Fruit fly (Drosophila melanogaster) Kc167 (cell line): Measurements from ENCODE around the gene Elovl7.

Experiments
- Myc ChIP-seq: fragments of >200 bp; optimal IDR thresholded peaks from 2 replicates; lab custom pipeline; 2017; ENCODE audit warnings: missing external identifiers
- Sin3A ChIP-seq: fragments of >200 bp; optimal IDR thresholded peaks from 2 replicates; lab custom pipeline; 2018; ENCODE audit warnings: missing external identifiers
- h ChIP-seq: fragments of >200 bp; optimal IDR thresholded peaks from 3 replicates; lab custom pipeline; 2018; ENCODE audit warnings: missing external identifiers
- insv ChIP-seq: fragments of >200 bp; optimal IDR thresholded peaks from 3 replicates; lab custom pipeline; 2018; ENCODE audit warnings: missing external identifiers
- psq ChIP-seq: fragments of >200 bp; optimal IDR thresholded peaks from 2 replicates; lab custom pipeline; 2017; ENCODE audit warnings: missing external identifiers
- ttk ChIP-seq: sonication (Bioruptor generic); optimal IDR thresholded peaks from 2 replicates; lab custom pipeline; 2017; ENCODE audit warnings: missing external identifiers

The Elovl7 gene

dm6 chr3R:7964751-7965319, 30.8 kb downstream of the Elovl7 start:
- TF ChIP-seq Myc (lab: Kevin White, UChicago) (no peak), psq (lab: Kevin White, UChicago) (no peak), ttk (lab: Kevin White, UChicago) (no peak), insv (lab: Kevin White, UChicago) (no peak), Sin3A (no peak), h (lab: Kevin White, UChicago) (no peak)

DNA sequence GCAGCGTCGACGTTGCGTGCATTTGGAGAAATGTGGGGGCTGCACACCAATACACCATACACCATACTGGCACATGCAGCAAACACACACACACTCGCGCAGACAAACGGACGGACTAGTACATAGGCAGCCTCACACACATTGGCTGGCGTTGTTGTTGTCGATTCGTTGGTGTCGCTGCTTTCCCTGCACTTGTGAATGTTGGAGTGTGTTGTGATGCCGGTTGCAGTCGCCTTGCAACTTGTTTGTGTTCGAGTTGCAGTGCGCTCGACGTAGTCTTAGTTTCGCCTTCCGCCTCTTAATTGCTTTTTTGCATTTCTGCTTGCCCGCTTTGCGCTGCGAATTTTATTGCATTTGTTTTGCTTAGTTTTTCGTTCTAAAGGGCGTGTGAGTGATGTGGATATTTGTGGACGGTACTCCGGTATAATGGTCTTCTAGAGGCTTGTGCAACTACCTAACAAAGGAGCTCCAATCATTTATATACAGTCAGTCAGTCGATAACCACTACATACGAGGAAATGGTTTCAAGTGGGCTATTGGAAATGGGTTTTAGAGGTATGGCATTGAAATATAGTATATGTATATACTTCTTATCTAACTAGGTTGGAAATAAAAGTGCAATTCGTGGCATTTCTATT, 32.0 kb downstream of the Elovl7 start:
- TF ChIP-seq Myc (lab: Kevin White, UChicago) = no peak
- no peak for TF ChIP-seq insv (lab: Kevin White, UChicago)
- no peak for TF ChIP-seq Sin3A
- no peak for TF ChIP-seq psq (lab: Kevin White, UChicago)

dm6 chr3R:7962778-7963494, 32.7 kb downstream of the Elovl7 start:
- TF ChIP-seq psq (lab: Kevin White, UChicago) (no peak), insv (lab: Kevin White, UChicago) (no peak), Myc (lab: Kevin White, UChicago) (no peak), Sin3A (no peak), ttk (lab: Kevin White, UChicago) (no peak), h (lab: Kevin White, UChicago) (no peak)

DNA sequence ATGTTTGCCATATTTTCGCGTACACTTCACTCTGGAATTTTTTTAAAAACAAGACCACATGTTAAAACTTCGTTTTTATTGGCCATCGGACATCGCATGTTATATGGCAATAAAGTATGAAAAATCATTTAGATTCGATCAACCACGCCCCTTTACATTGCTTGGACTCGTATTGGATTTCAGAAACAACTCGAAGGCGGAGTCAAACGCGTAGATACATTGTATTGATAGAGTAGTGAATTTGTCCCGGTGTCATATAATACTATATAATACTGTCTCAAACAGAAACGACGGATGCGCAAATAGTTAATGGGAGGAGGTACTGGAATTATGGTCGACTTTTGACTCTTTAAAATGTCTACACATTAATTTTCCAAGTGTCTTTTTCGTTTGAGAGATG, 34.3 kb downstream of the Elovl7 start:
- TF ChIP-seq Myc (lab: Kevin White, UChicago) = no peak
- no peak for TF ChIP-seq h (lab: Kevin White, UChicago)
- no peak for TF ChIP-seq Sin3A
- no peak for TF ChIP-seq psq (lab: Kevin White, UChicago)
- TF ChIP-seq ttk (lab: Kevin White, UChicago) = no peak
- no peak for TF ChIP-seq insv (lab: Kevin White, UChicago)

DNA sequence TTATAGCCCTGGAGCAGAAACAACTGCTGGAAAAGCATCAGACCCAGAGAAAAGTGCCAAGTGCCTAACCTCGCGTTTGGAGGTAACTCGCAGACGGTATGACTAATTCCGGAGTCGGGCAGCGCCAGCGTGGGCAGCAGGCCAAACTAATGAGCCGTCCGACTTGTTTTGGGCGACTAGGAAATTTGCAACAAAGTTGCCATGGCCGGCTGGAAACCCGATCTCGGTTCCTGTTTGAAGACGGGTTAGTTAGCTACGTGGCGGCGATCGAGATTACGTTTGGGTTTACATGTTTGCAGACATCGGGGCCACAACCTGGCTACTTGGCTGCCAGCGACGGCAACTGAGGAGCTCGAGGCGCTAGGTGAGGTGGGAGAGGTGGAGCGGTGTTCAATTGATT, 38.6 kb downstream of the Elovl7 start:
- TF ChIP-seq psq (lab: Kevin White, UChicago) (no peak), Sin3A (no peak)

DNA sequence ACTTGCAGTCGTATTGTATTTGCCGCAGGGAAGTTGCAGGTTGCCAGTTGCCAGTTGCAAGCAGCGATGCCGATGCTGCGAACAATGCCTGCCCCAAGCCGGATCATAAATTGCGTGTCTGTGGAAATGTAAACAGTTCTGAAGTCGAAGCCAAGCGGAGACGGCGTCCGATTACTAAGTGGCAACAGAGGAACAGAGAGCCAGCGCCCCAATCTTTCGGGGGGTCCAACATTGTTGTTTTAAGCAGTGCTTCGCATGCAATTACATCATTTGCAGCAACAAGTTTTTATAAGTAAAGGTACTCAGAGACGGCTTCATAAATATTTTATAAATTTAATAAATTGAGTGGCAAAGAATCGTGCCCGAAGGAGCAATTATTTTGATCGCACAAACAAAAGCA, 41.2 kb downstream of the Elovl7 start:
- TF ChIP-seq insv (lab: Kevin White, UChicago) (no peak), Myc (lab: Kevin White, UChicago) (no peak), ttk (lab: Kevin White, UChicago) (no peak), psq (lab: Kevin White, UChicago) (no peak), Sin3A (no peak), h (lab: Kevin White, UChicago) (no peak)

DNA sequence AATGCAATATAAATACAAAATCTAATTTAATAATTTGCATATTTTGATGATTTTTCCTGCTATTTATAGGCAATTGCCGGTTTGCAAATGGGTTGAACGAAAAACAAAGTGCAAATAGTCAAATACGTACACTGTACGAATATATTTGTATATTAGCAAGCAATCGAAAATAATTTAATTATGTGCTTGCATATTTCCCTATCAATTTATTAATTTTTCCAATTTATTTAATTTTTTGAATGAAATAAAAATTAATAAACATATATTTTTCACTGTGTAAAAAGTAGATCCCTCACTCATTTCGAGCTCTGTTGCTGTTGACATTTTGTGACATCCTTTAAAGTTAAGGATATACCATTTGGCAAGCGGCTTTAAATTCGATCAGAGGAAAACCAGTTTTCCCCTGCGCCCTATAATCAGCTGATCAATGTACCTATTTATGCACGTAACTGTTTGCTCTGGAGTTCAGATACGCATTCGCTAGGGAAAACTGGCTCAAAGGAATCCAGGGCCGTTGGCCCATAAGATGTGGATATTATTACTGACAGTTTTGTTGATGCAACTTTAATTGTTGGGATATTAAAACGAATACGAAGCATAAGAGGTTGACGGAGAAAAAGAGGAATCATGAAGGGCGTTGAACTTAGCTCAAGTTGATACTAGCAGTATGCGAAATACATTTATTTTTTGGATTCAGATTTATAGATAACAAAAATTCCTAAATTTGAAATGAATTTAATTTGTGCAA, 42.4 kb downstream of the Elovl7 start:
- no peak for TF ChIP-seq ttk (lab: Kevin White, UChicago)
- TF ChIP-seq h (lab: Kevin White, UChicago) = no peak
- no peak for TF ChIP-seq psq (lab: Kevin White, UChicago)
- TF ChIP-seq insv (lab: Kevin White, UChicago) = no peak
- no peak for TF ChIP-seq Sin3A
- no peak for TF ChIP-seq Myc (lab: Kevin White, UChicago)

- no peak for TF ChIP-seq Myc (lab: Kevin White, UChicago)
- TF ChIP-seq h (lab: Kevin White, UChicago) = no peak
- TF ChIP-seq ttk (lab: Kevin White, UChicago) = no peak
- TF ChIP-seq Sin3A = no peak
- TF ChIP-seq insv (lab: Kevin White, UChicago) = no peak
- TF ChIP-seq psq (lab: Kevin White, UChicago) = no peak
Measured at dm6 chr3R:7950147-7950546, 45.5 kb downstream of the Elovl7 start.

DNA sequence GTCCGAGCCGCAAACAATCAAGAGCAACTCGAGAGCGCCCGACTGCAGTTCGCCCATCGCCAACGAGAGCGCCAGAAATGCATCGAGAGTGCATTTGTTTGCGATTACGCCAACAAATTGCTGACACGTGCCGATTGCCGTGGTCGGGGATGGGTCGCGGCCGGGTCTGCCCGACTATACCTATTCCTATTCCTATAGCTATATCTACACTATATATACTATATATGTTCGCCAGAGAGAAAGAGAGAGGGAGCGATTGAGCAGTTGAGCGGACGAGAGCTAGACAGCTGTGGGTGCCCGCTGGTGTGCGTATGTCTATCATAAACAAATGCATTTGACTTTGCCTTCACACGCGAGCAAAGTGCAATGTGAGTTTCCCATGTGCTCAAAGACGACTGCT, 48.3 kb downstream of the Elovl7 start:
- TF ChIP-seq Sin3A (no peak), Myc (lab: Kevin White, UChicago) (no peak), ttk (lab: Kevin White, UChicago) (no peak), psq (lab: Kevin White, UChicago) (no peak), insv (lab: Kevin White, UChicago) (no peak), h (lab: Kevin White, UChicago) (no peak)

dm6 chr3R:7944699-7945349, 50.8 kb downstream of the Elovl7 start:
- no peak for TF ChIP-seq ttk (lab: Kevin White, UChicago)
- no peak for TF ChIP-seq psq (lab: Kevin White, UChicago)
- TF ChIP-seq Sin3A = no peak
- TF ChIP-seq h (lab: Kevin White, UChicago) = no peak
- TF ChIP-seq Myc (lab: Kevin White, UChicago) = no peak
- TF ChIP-seq insv (lab: Kevin White, UChicago) = no peak

DNA sequence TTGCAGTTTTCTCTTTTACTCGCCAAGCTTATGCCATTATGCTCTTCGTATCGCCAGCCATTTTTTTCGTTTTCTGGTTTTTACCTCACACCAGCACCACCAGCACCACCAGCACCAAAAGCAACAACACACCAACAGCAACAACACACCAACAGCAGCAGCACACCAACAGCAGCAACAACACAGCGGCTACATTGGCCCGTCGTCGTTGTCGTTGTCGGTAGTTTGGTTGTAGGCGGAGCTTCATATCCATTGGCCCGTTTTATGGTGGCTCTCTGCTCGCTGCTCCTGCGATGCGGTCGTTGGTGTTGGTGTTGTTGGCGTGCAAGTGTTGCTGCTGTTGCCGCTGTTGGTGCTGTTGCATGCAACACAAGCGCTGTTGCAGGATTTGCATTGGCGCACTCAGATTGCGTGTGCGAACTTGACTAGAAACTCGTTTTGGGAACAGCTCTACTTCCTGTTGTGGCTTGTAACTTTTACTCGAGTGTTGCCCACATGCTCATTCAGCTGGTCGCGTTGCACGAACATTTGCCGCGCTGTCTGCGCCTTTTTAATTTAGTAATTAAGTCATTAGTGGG, 58.8 kb downstream of the Elovl7 start:
- TF ChIP-seq ttk (lab: Kevin White, UChicago) = no peak
- TF ChIP-seq Sin3A = no peak
- no peak for TF ChIP-seq insv (lab: Kevin White, UChicago)
- TF ChIP-seq Myc (lab: Kevin White, UChicago) = no peak
- no peak for TF ChIP-seq h (lab: Kevin White, UChicago)
- no peak for TF ChIP-seq psq (lab: Kevin White, UChicago)
